Fruit fly (Drosophila melanogaster) whole organism, prepupa: ENCODE results near the gene CG12995.

Experiments
- Blimp-1 ChIP-seq: fragments of 200-800 bp; sonication (Bioruptor generic); optimal IDR thresholded peaks from 3 replicates; lab custom pipeline; 2017; ENCODE audit warnings: missing biosample characterization, missing genetic modification characterization, mild to moderate bottlenecking, moderate library complexity, missing genetic modification reagents
- CG16779 ChIP-seq: fragments of 200-800 bp; sonication (Bioruptor generic); optimal IDR thresholded peaks from 3 replicates; lab custom pipeline; 2017; ENCODE audit warnings: missing biosample characterization, mild to moderate bottlenecking, missing genetic modification characterization
- Eip78C ChIP-seq: fragments of 200-800 bp; sonication (Bioruptor generic); peaks from one replicate; lab custom pipeline; 2016; ENCODE audit warnings: missing biosample characterization, missing genetic modification characterization
- Hr39 ChIP-seq: fragments of 200-800 bp; sonication (Bioruptor generic); optimal IDR thresholded peaks from 2 replicates; lab custom pipeline; 2016; ENCODE audit warnings: missing biosample characterization, missing genetic modification characterization
- Sox15 ChIP-seq: fragments of 200-800 bp; sonication (Bioruptor generic); optimal IDR thresholded peaks from 3 replicates; lab custom pipeline; 2016; ENCODE audit warnings: missing biosample characterization, missing genetic modification characterization
- esn ChIP-seq: fragments of 200-800 bp; sonication (Bioruptor generic); optimal IDR thresholded peaks from 2 replicates; lab custom pipeline; 2016; ENCODE audit warnings: missing biosample characterization, mild to moderate bottlenecking, missing genetic modification characterization, moderate library complexity
- fd85E ChIP-seq: fragments of 200-800 bp; sonication (Bioruptor generic); optimal IDR thresholded peaks from 3 replicates; lab custom pipeline; 2016; ENCODE audit warnings: missing biosample characterization, missing genetic modification characterization
- pdm3 ChIP-seq: fragments of 200-800 bp; sonication (Bioruptor generic); optimal IDR thresholded peaks from 3 replicates; lab custom pipeline; 2016; ENCODE audit warnings: missing biosample characterization, missing genetic modification characterization
- topi ChIP-seq: fragments of 200-800 bp; sonication (Bioruptor generic); optimal IDR thresholded peaks from 3 replicates; lab custom pipeline; 2016; ENCODE audit warnings: missing biosample characterization, missing genetic modification characterization

DNA sequence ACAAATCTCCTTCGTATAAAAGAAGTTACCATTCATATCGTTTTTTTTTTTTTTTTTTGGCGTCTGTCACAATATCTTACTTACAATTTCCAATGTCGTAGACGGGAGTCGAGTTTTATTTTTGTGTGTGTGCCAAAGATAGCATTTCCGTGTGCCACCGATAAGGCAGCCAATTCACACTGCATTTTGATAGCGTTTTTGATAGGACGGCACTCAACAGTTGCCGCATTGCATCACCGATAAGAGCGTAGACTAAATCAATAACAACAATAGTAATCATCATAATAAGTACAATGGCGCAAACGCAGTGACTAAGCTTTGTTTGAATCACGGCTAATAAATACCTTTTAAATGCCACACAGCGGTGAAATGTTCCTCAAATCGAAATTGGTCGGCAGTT lies 23.4 kb downstream of the CG12995 start:
- TF ChIP-seq pdm3 (GFP tag; lab: Kevin White, UChicago) = no peak
- no peak for TF ChIP-seq Eip78C (GFP tag; lab: Kevin White, UChicago)
- no peak for TF ChIP-seq Blimp-1 (GFP tag; lab: Kevin White, UChicago)
- TF ChIP-seq CG16779 = no peak
- no peak for TF ChIP-seq topi
- no peak for TF ChIP-seq Sox15 (GFP tag; lab: Kevin White, UChicago)
- no peak for TF ChIP-seq esn (GFP tag; lab: Kevin White, UChicago)
- no peak for TF ChIP-seq Hr39 (GFP tag; lab: Kevin White, UChicago)
- no peak for TF ChIP-seq fd85E (GFP tag; lab: Kevin White, UChicago)
